Fruit fly (Drosophila melanogaster): ENCODE measurements around the gene Naglu.
A peak's percentile ranks its signal among the peaks of the same experiment; 100 is the strongest.

The Naglu gene

dm6 chr2L:8370364-8371326 lies 41.0 kb downstream of the Naglu start, which contains the start of gene CG17292 (continued):
- TF ChIP-seq CG9817 (tag; optimal IDR thresholded peaks at IDR 0.05) (peak; percentile 17), Hr3 (GFP tag; optimal IDR thresholded peaks at IDR 0.05) (no peak), dmrt99B (tag; optimal IDR thresholded peaks at IDR 0.05) (peak; percentile 40), Hr39 (optimal IDR thresholded peaks at IDR 0.05) (no peak), CG18262 (tag; optimal IDR thresholded peaks at IDR 0.05) (no peak), CG7786 (GFP tag; optimal IDR thresholded peaks at IDR 0.05) (no peak), Nf-YB (GFP tag; optimal IDR thresholded peaks at IDR 0.05) (peak; percentile 94), CG17612 (GFP tag; IDR thresholded peaks at IDR 0.05) (no peak), CG12236 (GFP tag; optimal IDR thresholded peaks at IDR 0.05) (no peak), HLH4C (GFP tag; IDR thresholded peaks at IDR 0.05; ENCODE audit: partially characterized antibody) (peak; percentile 89), Sry-β (GFP tag; optimal IDR thresholded peaks at IDR 0.05) (no peak), slp2 (GFP tag; optimal IDR thresholded peaks at IDR 0.05) (no peak), dysf (GFP tag; IDR thresholded peaks at IDR 0.05) (peak; percentile 56; the same call in 2 of the 3 replicates), CG17385 (GFP tag; optimal IDR thresholded peaks at IDR 0.05) (peak; percentile 62), MESR4 (GFP tag; optimal IDR thresholded peaks at IDR 0.05) (peak; percentile 56), BtbVII (GFP tag; optimal IDR thresholded peaks at IDR 0.05) (peak; percentile 58), Blimp-1 (GFP tag; optimal IDR thresholded peaks at IDR 0.05) (peak; percentile 32), Doc2 (GFP tag; IDR thresholded peaks at IDR 0.05) (no peak), ap (GFP tag; IDR thresholded peaks at IDR 0.05) (0 out of 2 replicates have a peak, but pooled peaks have one; percentile 39), pros (GFP tag; optimal IDR thresholded peaks at IDR 0.05) (no peak), Fer1 (GFP tag; optimal IDR thresholded peaks at IDR 0.05) (peak; percentile 74), caup (GFP tag; optimal IDR thresholded peaks at IDR 0.05; ENCODE audit: severe bottlenecking) (peak; percentile 76), CG3065 (GFP tag; optimal IDR thresholded peaks at IDR 0.05) (no peak), wek (GFP tag; optimal IDR thresholded peaks at IDR 0.05) (peak; percentile 64), rib (GFP tag; IDR thresholded peaks at IDR 0.05) (peak; percentile 92), zf30C (GFP tag; optimal IDR thresholded peaks at IDR 0.05) (no peak), sd (tag; optimal IDR thresholded peaks at IDR 0.05) (peak; percentile 97), Tbp (GFP tag; optimal IDR thresholded peaks at IDR 0.05) (no peak), fd64A (GFP tag; optimal IDR thresholded peaks at IDR 0.05) (no peak), CG13775 (GFP tag; optimal IDR thresholded peaks at IDR 0.05) (peak; percentile 49), Sin3A (optimal IDR thresholded peaks at IDR 0.05) (no peak), onecut (GFP tag; IDR thresholded peaks at IDR 0.05) (peak; percentile 54; the same call in 1 of the 2 replicates), CG10209 (GFP tag; optimal IDR thresholded peaks at IDR 0.05) (peak; percentile 37), CG14710 (tag; optimal IDR thresholded peaks at IDR 0.05) (peak; percentile 14), CG7963 (GFP tag; IDR thresholded peaks at IDR 0.05; ENCODE audit: partially characterized antibody) (peak; percentile 90), pb (GFP tag; optimal IDR thresholded peaks at IDR 0.05) (no peak), ro (GFP tag; IDR thresholded peaks at IDR 0.05) (no peak), CG1233 (GFP tag; optimal IDR thresholded peaks at IDR 0.05) (peak; percentile 4), CG15269 (tag; optimal IDR thresholded peaks at IDR 0.05) (peak; percentile 63), gfzf (GFP tag; optimal IDR thresholded peaks at IDR 0.05) (peak; percentile 53), Oaz (GFP tag; IDR thresholded peaks at IDR 0.05) (peak; percentile 24; the same call in 1 of the 2 replicates), CG8290 (GFP tag; optimal IDR thresholded peaks at IDR 0.05) (no peak), CG8290 (tag; optimal IDR thresholded peaks at IDR 0.05) (peak in 1 of 2 experiments; percentile 88), gcm (GFP tag; optimal IDR thresholded peaks at IDR 0.05) (peak; percentile 59), CG13424 (tag; optimal IDR thresholded peaks at IDR 0.05) (peak; percentile 61), Meics (GFP tag; optimal IDR thresholded peaks at IDR 0.05) (peak; percentile 67), ems (GFP tag; optimal IDR thresholded peaks at IDR 0.05) (peak; percentile 46), CG7839 (tag; optimal IDR thresholded peaks at IDR 0.05) (no peak)

Measured in whole organism, embryonic.